Worm (Caenorhabditis elegans): ENCODE data around the gene F59C12.3.

The F59C12.3 gene

ce11 chrX:16623269-16623668 lies 13.9 kb upstream of the F59C12.3 start:
- TF ChIP-seq fkh-10 (GFP tag; optimal IDR thresholded peaks at IDR 0.05) (no peak), nhr-25 (tag; optimal IDR thresholded peaks at IDR 0.05) (no peak), ceh-9 (tag; optimal IDR thresholded peaks at IDR 0.05) (no peak), egl-27 (tag; optimal IDR thresholded peaks at IDR 0.05) (no peak), skn-1 (tag; optimal IDR thresholded peaks at IDR 0.05) (no peak)

DNA sequence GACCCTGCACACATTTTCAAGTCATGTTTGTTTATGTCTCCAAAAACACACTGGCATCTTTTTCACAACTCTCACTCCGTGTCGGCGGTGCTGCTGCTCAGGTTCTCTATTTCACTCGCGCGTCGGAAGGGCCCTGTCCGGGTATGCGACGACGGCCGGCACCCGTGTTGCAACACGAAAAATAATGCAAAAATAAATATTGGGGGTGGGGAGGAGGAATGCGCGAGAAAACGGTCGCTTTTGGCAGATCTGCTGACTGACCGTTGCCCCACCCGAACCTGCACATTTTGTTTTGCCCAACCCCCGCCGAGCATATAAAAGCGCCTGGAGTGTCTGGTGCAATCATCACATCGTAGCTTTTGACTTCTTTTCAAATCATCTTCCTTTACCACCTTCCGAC lies 12.1 kb upstream of the F59C12.3 start, which contains the start of gene cpg-19:
Gene cpg-19 (plus strand): TSS at position 341 of the 400 bp plus-strand sequence.
- TF ChIP-seq nhr-77 (tag; optimal IDR thresholded peaks at IDR 0.05) (no peak), zag-1 (tag; optimal IDR thresholded peaks at IDR 0.05) (no peak), ceh-28 (tag; optimal IDR thresholded peaks at IDR 0.05) (no peak)

- TF ChIP-seq R02D3.7 (tag; optimal IDR thresholded peaks at IDR 0.05) (no peak), nhr-67 (tag; optimal IDR thresholded peaks at IDR 0.05) (no peak), elt-2 (tag; optimal IDR thresholded peaks at IDR 0.05) (peak; percentile 39), tbx-2 (tag; optimal IDR thresholded peaks at IDR 0.05) (no peak), pha-4 (tag; optimal IDR thresholded peaks at IDR 0.05) (no peak), nhr-25 (tag; optimal IDR thresholded peaks at IDR 0.05) (peak; percentile 21), nhr-23 (tag; optimal IDR thresholded peaks at IDR 0.05) (peak; percentile 26), nhr-43 (tag; optimal IDR thresholded peaks at IDR 0.05; ENCODE audit: poor library complexity, severe bottlenecking) (peak; percentile 72)
Measured at ce11 chrX:16619158-16619557, 9.8 kb upstream of the F59C12.3 start.

- no peak for TF ChIP-seq fos-1 (tag; optimal IDR thresholded peaks at IDR 0.05)
- no peak for TF ChIP-seq fkh-2 (tag; optimal IDR thresholded peaks at IDR 0.05)
- no peak for TF ChIP-seq lsy-12 (tag; optimal IDR thresholded peaks at IDR 0.05)
- no peak for TF ChIP-seq mml-1 (tag; optimal IDR thresholded peaks at IDR 0.05)
- no peak for TF ChIP-seq sea-2 (GFP tag; optimal IDR thresholded peaks at IDR 0.05)
- no peak for TF ChIP-seq skn-1 (tag; optimal IDR thresholded peaks at IDR 0.05)
- no peak for TF ChIP-seq ztf-4 (tag; optimal IDR thresholded peaks at IDR 0.05)
- no peak for TF ChIP-seq elt-2 (tag; optimal IDR thresholded peaks at IDR 0.05)
- no peak for TF ChIP-seq egl-5 (tag; optimal IDR thresholded peaks at IDR 0.05)
- no peak for TF ChIP-seq mdl-1 (tag; optimal IDR thresholded peaks at IDR 0.05)
Measured at ce11 chrX:16618727-16619126, 9.4 kb upstream of the F59C12.3 start.

DNA sequence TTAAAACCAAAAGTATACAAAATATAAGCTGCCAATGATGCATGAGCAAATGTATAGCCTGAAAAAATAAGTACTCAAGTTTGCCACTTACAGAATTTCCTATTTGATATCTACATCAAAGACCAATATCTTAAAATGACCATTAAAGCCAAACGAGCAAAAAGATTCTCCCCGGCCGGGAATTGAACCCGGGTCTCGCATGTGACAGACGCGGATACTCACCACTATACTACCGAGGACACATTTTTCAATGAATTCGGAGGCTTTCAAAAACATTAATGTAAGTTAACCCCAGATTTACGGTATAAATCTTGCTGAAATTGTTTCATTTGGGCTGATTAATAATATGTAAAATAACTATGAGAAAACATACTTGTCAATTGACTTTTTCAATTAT lies 8.8 kb upstream of the F59C12.3 start:
- TF ChIP-seq lin-39 (tag; optimal IDR thresholded peaks at IDR 0.05) (no peak), ama-1 (optimal IDR thresholded peaks at IDR 0.05) (no peak), fkh-2 (tag; optimal IDR thresholded peaks at IDR 0.05) (no peak), zag-1 (tag; optimal IDR thresholded peaks at IDR 0.05) (no peak), nhr-12 (tag; optimal IDR thresholded peaks at IDR 0.05) (no peak), nhr-43 (tag; optimal IDR thresholded peaks at IDR 0.05; ENCODE audit: poor library complexity, severe bottlenecking) (no peak), tbx-2 (tag; optimal IDR thresholded peaks at IDR 0.05) (no peak), jun-1 (tag; optimal IDR thresholded peaks at IDR 0.05) (no peak), elt-2 (tag; optimal IDR thresholded peaks at IDR 0.05) (no peak), aly-2 (tag; optimal IDR thresholded peaks at IDR 0.05) (no peak), nhr-11 (tag; optimal IDR thresholded peaks at IDR 0.05) (no peak), pha-4 (tag; optimal IDR thresholded peaks at IDR 0.05) (no peak), nhr-25 (tag; optimal IDR thresholded peaks at IDR 0.05) (no peak), ZK546.5 (tag; optimal IDR thresholded peaks at IDR 0.05) (no peak), lsy-12 (tag; optimal IDR thresholded peaks at IDR 0.05) (no peak), elt-3 (tag; optimal IDR thresholded peaks at IDR 0.05) (no peak), nhr-23 (tag; optimal IDR thresholded peaks at IDR 0.05) (no peak), unc-39 (tag; optimal IDR thresholded peaks at IDR 0.05) (no peak), egl-5 (tag; optimal IDR thresholded peaks at IDR 0.05) (no peak), skn-1 (tag; optimal IDR thresholded peaks at IDR 0.05) (no peak)

- TF ChIP-seq nhr-23 (tag; optimal IDR thresholded peaks at IDR 0.05) (peak; percentile 29), elt-2 (tag; optimal IDR thresholded peaks at IDR 0.05) (peak; percentile 5), jun-1 (tag; optimal IDR thresholded peaks at IDR 0.05) (no peak)
Measured at ce11 chrX:16617427-16618128, 8.3 kb upstream of the F59C12.3 start.
